Fruit fly (Drosophila melanogaster) whole organism, embryonic: ENCODE measurements around the gene cindr.

Experiments
- Atf6 ChIP-seq: fragments of 200-800 bp; sonication (Bioruptor generic); IDR thresholded peaks from 2 replicates; pipeline ENCODE4 v1.3.6; 2022; ENCODE audit warnings: missing biosample characterization, missing genetic modification characterization
- Awh ChIP-seq: fragments of 200-800 bp; sonication (Bioruptor generic); IDR thresholded peaks from 2 replicates; pipeline ENCODE4, ENCODE4 v1.3.6; 2022; ENCODE audit warnings: missing biosample characterization, missing genetic modification characterization
- Bgb ChIP-seq: fragments of 200-800 bp; sonication (Bioruptor generic); IDR thresholded peaks from 2 replicates; pipeline ENCODE4 v1.3.6; 2022; ENCODE audit warnings: missing biosample characterization, missing genetic modification characterization; ENCODE audit not compliant: partially characterized antibody
- C15 ChIP-seq: fragments of 200-800 bp; sonication (Bioruptor generic); IDR thresholded peaks from 3 replicates; pipeline ENCODE4 v1.3.6; 2022; ENCODE audit warnings: missing biosample characterization, missing genetic modification characterization
- CG10462 ChIP-seq: fragments of 200-800 bp; sonication (Bioruptor generic); optimal IDR thresholded peaks from 2 replicates; lab custom pipeline; 2016; ENCODE audit warnings: missing biosample characterization, missing genetic modification characterization
- CG10543 ChIP-seq: fragments of 200-800 bp; sonication (Bioruptor generic); optimal IDR thresholded peaks from 3 replicates; lab custom pipeline; 2017; ENCODE audit warnings: missing biosample characterization, mild to moderate bottlenecking, missing genetic modification characterization, moderate library complexity
- CG11085 ChIP-seq: fragments of 200-800 bp; sonication (Bioruptor generic); IDR thresholded peaks from 2 replicates; pipeline ENCODE4 v1.3.6; 2022; ENCODE audit warnings: missing biosample characterization, missing genetic modification characterization
- CG12071 ChIP-seq: fragments of 200-800 bp; sonication (Bioruptor generic); optimal IDR thresholded peaks from 3 replicates; lab custom pipeline; 2018; ENCODE audit warnings: missing biosample characterization, mild to moderate bottlenecking, missing genetic modification characterization
- CG1233 ChIP-seq: fragments of 200-800 bp; sonication (Bioruptor generic); optimal IDR thresholded peaks from 4 replicates; lab custom pipeline; 2018; ENCODE audit warnings: missing biosample characterization, mild to moderate bottlenecking, missing genetic modification characterization
- CG13624 ChIP-seq: fragments of 200-800 bp; sonication (Bioruptor generic); optimal IDR thresholded peaks from 2 replicates; lab custom pipeline; 2016; ENCODE audit warnings: missing biosample characterization, missing genetic modification characterization
- CG14710 ChIP-seq: fragments of 200-800 bp; sonication (Bioruptor generic); optimal IDR thresholded peaks from 3 replicates; lab custom pipeline; 2019; ENCODE audit warnings: missing biosample characterization, mild to moderate bottlenecking, missing genetic modification characterization, moderate library complexity
- CG15479 ChIP-seq: fragments of 200-800 bp; sonication (Bioruptor generic); optimal IDR thresholded peaks from 3 replicates; lab custom pipeline; 2019; ENCODE audit warnings: missing biosample characterization, mild to moderate bottlenecking, missing genetic modification characterization, moderate library complexity
- CG17829 ChIP-seq: fragments of 200-800 bp; optimal IDR thresholded peaks from 2 replicates; lab custom pipeline; 2019; ENCODE audit warnings: missing biosample characterization, mild to moderate bottlenecking, missing genetic modification characterization, moderate library complexity
- CG1832 ChIP-seq: fragments of 200-800 bp; sonication (Bioruptor generic); optimal IDR thresholded peaks from 2 replicates; lab custom pipeline; 2017; ENCODE audit warnings: missing biosample characterization, mild to moderate bottlenecking, missing genetic modification characterization, inconsistent platforms
- CG3163 ChIP-seq: fragments of 200-800 bp; sonication (Bioruptor generic); optimal IDR thresholded peaks from 3 replicates; lab custom pipeline; 2016; ENCODE audit warnings: missing biosample characterization, missing genetic modification characterization
- CG34376 ChIP-seq: fragments of 200-800 bp; sonication (Bioruptor generic); optimal IDR thresholded peaks from 2 replicates; lab custom pipeline; 2018; ENCODE audit warnings: missing biosample characterization, mild to moderate bottlenecking, missing genetic modification characterization
- CG3847 ChIP-seq: fragments of 200-800 bp; sonication (Bioruptor generic); IDR thresholded peaks from 2 replicates; pipeline ENCODE4 v1.3.6; 2022; ENCODE audit warnings: missing biosample characterization, missing genetic modification characterization
- CG3995 ChIP-seq: fragments of 200-800 bp; sonication (Bioruptor generic); optimal IDR thresholded peaks from 3 replicates; lab custom pipeline; 2016; ENCODE audit warnings: missing biosample characterization, missing genetic modification characterization
- CG8478 ChIP-seq: fragments of >200 bp; optimal IDR thresholded peaks from 2 replicates; lab custom pipeline; 2018
- CG8924 ChIP-seq: fragments of 200-800 bp; optimal IDR thresholded peaks from 3 replicates; lab custom pipeline; 2019; ENCODE audit warnings: missing biosample characterization, mild to moderate bottlenecking, missing genetic modification characterization, moderate library complexity
- CG9437 ChIP-seq: fragments of 200-800 bp; sonication (Bioruptor generic); optimal IDR thresholded peaks from 2 replicates; lab custom pipeline; 2018; ENCODE audit warnings: missing biosample characterization, mild to moderate bottlenecking, missing genetic modification characterization
- Dbx ChIP-seq: fragments of 200-800 bp; sonication (Bioruptor generic); IDR thresholded peaks from 3 replicates; pipeline ENCODE4 v1.3.6; 2022; ENCODE audit warnings: missing biosample characterization, missing genetic modification characterization
- Hmr ChIP-seq: fragments of 200-800 bp; sonication (Bioruptor generic); optimal IDR thresholded peaks from 3 replicates; lab custom pipeline; 2017; ENCODE audit warnings: mild to moderate bottlenecking, missing biosample characterization, missing genetic modification reagents, missing genetic modification characterization
- Mes4 ChIP-seq: fragments of 200-800 bp; sonication (Bioruptor generic); optimal IDR thresholded peaks from 2 replicates; lab custom pipeline; 2016; ENCODE audit warnings: missing biosample characterization, missing genetic modification characterization
- Nf-YB ChIP-seq: fragments of 200-800 bp; sonication (Bioruptor generic); optimal IDR thresholded peaks from 3 replicates; lab custom pipeline; 2019; ENCODE audit warnings: missing biosample characterization, mild to moderate bottlenecking, missing genetic modification characterization, moderate library complexity
- Opbp ChIP-seq: fragments of 200-800 bp; sonication (Bioruptor generic); IDR thresholded peaks from 3 replicates; pipeline ENCODE4 v1.3.6; 2022; ENCODE audit warnings: missing biosample characterization, missing genetic modification characterization; ENCODE audit not compliant: partially characterized antibody
- ash1 ChIP-seq: fragments of 200-800 bp; sonication (Bioruptor generic); optimal IDR thresholded peaks from 2 replicates; lab custom pipeline; 2018; ENCODE audit warnings: missing biosample characterization, mild to moderate bottlenecking, missing genetic modification characterization
- bsh ChIP-seq, 2 experiments: fragments of 200-800 bp; sonication (Bioruptor generic); optimal IDR thresholded peaks; 2 replicates each; lab custom pipeline; 2017 to 2018; ENCODE audit warnings: mild to moderate bottlenecking in 2 of 2, missing biosample characterization in 2 of 2, missing genetic modification characterization in 2 of 2, moderate library complexity in 1 of 2
- chif ChIP-seq, 2 experiments: fragments of 200-800 bp; sonication (Bioruptor generic); optimal IDR thresholded peaks; 3 replicates each; lab custom pipeline; 2016; ENCODE audit warnings: missing biosample characterization in 2 of 2, missing genetic modification characterization in 2 of 2
- chinmo ChIP-seq: fragments of 200-800 bp; sonication (Bioruptor generic); IDR thresholded peaks from 4 replicates; pipeline ENCODE4 v1.3.6; 2022; ENCODE audit warnings: missing biosample characterization, missing genetic modification characterization; ENCODE audit not compliant: partially characterized antibody
- chn ChIP-seq: fragments of 200-800 bp; sonication (Bioruptor generic); optimal IDR thresholded peaks from 2 replicates; lab custom pipeline; 2016; ENCODE audit warnings: missing biosample characterization, missing genetic modification characterization
- ci ChIP-seq: fragments of 200-800 bp; sonication (Bioruptor generic); IDR thresholded peaks from 3 replicates; pipeline ENCODE4 v1.3.6; 2022; ENCODE audit warnings: missing biosample characterization, missing genetic modification characterization
- emc ChIP-seq: fragments of 200-800 bp; sonication (Bioruptor generic); optimal IDR thresholded peaks from 2 replicates; lab custom pipeline; 2016; ENCODE audit warnings: missing biosample characterization, missing genetic modification characterization
- eve ChIP-seq, 2 experiments: fragments of >200 bp; optimal IDR thresholded peaks; 2 replicates each; lab custom pipeline; 2017; ENCODE audit warnings: missing biosample characterization in 2 of 2, missing genetic modification characterization in 2 of 2
- ewg ChIP-seq: fragments of 200-800 bp; sonication (Bioruptor generic); optimal IDR thresholded peaks from 3 replicates; lab custom pipeline; 2017; ENCODE audit warnings: mild to moderate bottlenecking, missing biosample characterization, missing genetic modification reagents, missing genetic modification characterization
- gce ChIP-seq: fragments of 200-800 bp; sonication (Bioruptor generic); IDR thresholded peaks from 3 replicates; pipeline ENCODE4 v1.3.6; 2022; ENCODE audit warnings: missing biosample characterization, missing genetic modification characterization
- gro ChIP-seq: fragments of 200-800 bp; sonication (Bioruptor generic); optimal IDR thresholded peaks from 2 replicates; lab custom pipeline; 2016; ENCODE audit warnings: missing biosample characterization, missing genetic modification characterization
- her ChIP-seq: fragments of 200-800 bp; sonication (Bioruptor generic); optimal IDR thresholded peaks from 2 replicates; lab custom pipeline; 2016; ENCODE audit warnings: missing biosample characterization, missing genetic modification characterization
- kni ChIP-seq: fragments of 200-800 bp; sonication (Bioruptor generic); optimal IDR thresholded peaks from 3 replicates; lab custom pipeline; 2017; ENCODE audit warnings: mild to moderate bottlenecking, missing biosample characterization, missing genetic modification reagents, missing genetic modification characterization
- knrl ChIP-seq: fragments of 200-800 bp; sonication (Bioruptor generic); IDR thresholded peaks from 3 replicates; pipeline ENCODE4 v1.3.6; 2022; ENCODE audit warnings: missing biosample characterization, missing genetic modification characterization; ENCODE audit not compliant: partially characterized antibody
- mirr ChIP-seq: fragments of 200-800 bp; sonication (Bioruptor generic); optimal IDR thresholded peaks from 3 replicates; lab custom pipeline; 2018; ENCODE audit warnings: missing biosample characterization, mild to moderate bottlenecking, missing genetic modification characterization
- nau ChIP-seq: fragments of 200-800 bp; sonication (Bioruptor generic); optimal IDR thresholded peaks from 3 replicates; lab custom pipeline; 2017; ENCODE audit warnings: missing biosample characterization, mild to moderate bottlenecking, missing genetic modification characterization, missing genetic modification reagents
- nerfin-1 ChIP-seq: fragments of 200-800 bp; sonication (Bioruptor generic); optimal IDR thresholded peaks from 3 replicates; lab custom pipeline; 2019; ENCODE audit warnings: missing biosample characterization, mild to moderate bottlenecking, missing genetic modification characterization, moderate library complexity
- psq ChIP-seq: fragments of 200-800 bp; sonication (Bioruptor generic); optimal IDR thresholded peaks from 2 replicates; lab custom pipeline; 2017; ENCODE audit warnings: missing biosample characterization, missing genetic modification characterization
- pzg ChIP-seq: fragments of 200-800 bp; sonication (Bioruptor generic); optimal IDR thresholded peaks from 3 replicates; lab custom pipeline; 2018; ENCODE audit warnings: missing biosample characterization, mild to moderate bottlenecking, missing genetic modification characterization, moderate library complexity
- scrt ChIP-seq: fragments of 200-800 bp; sonication (Bioruptor generic); optimal IDR thresholded peaks from 2 replicates; lab custom pipeline; 2018; ENCODE audit warnings: missing biosample characterization, mild to moderate bottlenecking, missing genetic modification characterization, moderate library complexity
- sna ChIP-seq: fragments of 200-800 bp; sonication (Bioruptor generic); IDR thresholded peaks from 2 replicates; pipeline ENCODE4 v1.3.6; 2022; ENCODE audit warnings: missing biosample characterization, missing genetic modification characterization; ENCODE audit not compliant: partially characterized antibody
- zen2 ChIP-seq: fragments of 200-800 bp; sonication (Bioruptor generic); IDR thresholded peaks from 3 replicates; pipeline ENCODE4 v1.3.6; 2022; ENCODE audit warnings: missing biosample characterization, missing genetic modification characterization; ENCODE audit not compliant: partially characterized antibody

cindr gene

DNA sequence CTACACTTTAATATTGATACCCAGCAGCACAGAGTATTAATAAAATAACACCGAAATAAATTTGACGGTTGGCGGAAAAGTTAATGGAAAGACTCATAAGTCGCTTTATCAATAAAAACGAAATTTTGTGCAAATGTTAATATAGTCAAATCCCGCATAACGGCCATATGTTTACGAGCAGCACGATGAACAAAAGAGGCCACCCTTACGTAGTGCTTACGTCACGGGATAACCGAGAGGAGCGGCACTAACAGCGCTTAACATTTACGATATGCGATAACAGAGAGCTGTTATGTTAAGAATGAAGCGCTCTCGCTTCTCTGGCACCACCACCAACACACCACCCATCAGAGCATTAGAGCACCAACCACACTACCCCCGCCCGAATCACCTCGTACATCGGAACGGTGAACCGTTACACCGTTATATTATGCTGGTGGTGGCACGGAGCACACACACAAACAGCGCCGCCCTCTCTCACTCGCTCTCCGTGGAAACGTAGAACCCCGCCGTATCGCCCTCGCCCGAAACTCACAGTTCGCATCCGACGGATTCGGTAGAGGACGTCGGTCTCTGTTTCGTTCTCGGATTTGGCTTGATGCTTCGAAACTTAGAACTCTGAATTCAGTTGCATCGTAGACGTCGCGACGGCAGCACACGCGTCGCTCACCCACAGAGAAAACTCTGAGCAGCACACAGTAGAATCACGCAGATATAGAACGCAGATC, 42.9 kb upstream of the cindr start, which contains the start of gene zfh1 (continued):
- TF ChIP-seq CG1832 (GFP tag; lab: Kevin White, UChicago) = peak; percentile 30
- TF ChIP-seq CG10462 (GFP tag; lab: Kevin White, UChicago) = peak; percentile 60
- peak; percentile 7 for TF ChIP-seq scrt (GFP tag; lab: Kevin White, UChicago)
- TF ChIP-seq mirr (GFP tag; lab: Kevin White, UChicago) = peak; percentile 21
- peak; percentile 14 for TF ChIP-seq nau (GFP tag; lab: Kevin White, UChicago)
- TF ChIP-seq Atf6 = 0 out of 2 replicates have a peak, but pooled peaks have one; percentile 26
- TF ChIP-seq CG8924 (tag; lab: Kevin White, UChicago) = no peak
- no peak for TF ChIP-seq CG1233
- TF ChIP-seq psq (GFP tag; lab: Kevin White, UChicago) = no peak
- no peak for TF ChIP-seq gce
- TF ChIP-seq Awh (GFP tag; lab: Robert Waterston, UW) = 0 out of 2 replicates have a peak, but pooled peaks have one; percentile 7
- no peak for TF ChIP-seq emc (GFP tag; lab: Kevin White, UChicago)
- TF ChIP-seq Mes4 (GFP tag; lab: Kevin White, UChicago) = peak; percentile 19
- TF ChIP-seq CG11085 (GFP tag; lab: Robert Waterston, UW) = no peak
- 0 out of 3 replicates have a peak, but pooled peaks have one; percentile 61 for TF ChIP-seq Opbp (GFP tag; lab: Robert Waterston, UW)
- no peak for TF ChIP-seq C15 (GFP tag; lab: Robert Waterston, UW)
- TF ChIP-seq her (GFP tag; lab: Kevin White, UChicago) = no peak
- peak; percentile 4 for TF ChIP-seq ewg (GFP tag; lab: Kevin White, UChicago)
- TF ChIP-seq nerfin-1 (tag; lab: Kevin White, UChicago) = peak; percentile 43
- TF ChIP-seq CG9437 (GFP tag; lab: Kevin White, UChicago) = peak; percentile 96
- TF ChIP-seq chif (GFP tag; optimal IDR thresholded peaks at IDR 0.05; lab: Kevin White, UChicago) = peak in 1 of 2 experiments; percentile 15
- no peak for TF ChIP-seq CG12071 (GFP tag; lab: Kevin White, UChicago)
- no peak for TF ChIP-seq CG14710 (tag; lab: Kevin White, UChicago)
- TF ChIP-seq CG13624 = peak; percentile 1
- TF ChIP-seq Nf-YB (GFP tag; lab: Kevin White, UChicago) = peak; percentile 87
- TF ChIP-seq knrl (GFP tag; lab: Robert Waterston, UW) = peak; percentile 42; the same call in 1 of the 3 replicates
- TF ChIP-seq CG34376 (GFP tag; lab: Kevin White, UChicago) = peak; percentile 15
- TF ChIP-seq Dbx (GFP tag; lab: Robert Waterston, UW) = 0 out of 3 replicates have a peak, but pooled peaks have one; percentile 45
- TF ChIP-seq zen2 (GFP tag; lab: Robert Waterston, UW) = peak; percentile 62; the same call in 2 of the 3 replicates
- TF ChIP-seq Bgb = peak; percentile 48; the same call in 1 of the 2 replicates
- TF ChIP-seq chinmo (GFP tag; lab: Robert Waterston, UW) = peak; percentile 65; the same call in 1 of the 4 replicates
- TF ChIP-seq kni (GFP tag; lab: Kevin White, UChicago) = peak; percentile 6
- peak; percentile 16 for TF ChIP-seq Hmr (GFP tag; lab: Kevin White, UChicago)
- TF ChIP-seq CG17829 = peak; percentile 10
- no peak for TF ChIP-seq CG3847 (GFP tag; lab: Robert Waterston, UW)
- no peak for TF ChIP-seq bsh (GFP tag; optimal IDR thresholded peaks at IDR 0.05; lab: Kevin White, UChicago)
- peak; percentile 2 for TF ChIP-seq CG10543
- 0 out of 2 replicates have a peak, but pooled peaks have one; percentile 25 for TF ChIP-seq sna (GFP tag; lab: Robert Waterston, UW)
- TF ChIP-seq ci (GFP tag; lab: Robert Waterston, UW) = peak; percentile 57; the same call in 2 of the 3 replicates
- no peak for TF ChIP-seq eve (GFP tag; optimal IDR thresholded peaks at IDR 0.05; lab: Kevin White, UChicago)
- peak; percentile 38 for TF ChIP-seq ash1 (GFP tag; lab: Kevin White, UChicago)
- no peak for TF ChIP-seq pzg
- TF ChIP-seq CG3163 (GFP tag; lab: Kevin White, UChicago) = peak; percentile 4
- peak; percentile 17 for TF ChIP-seq gro (GFP tag; lab: Kevin White, UChicago)
- TF ChIP-seq CG8478 (lab: Kevin White, UChicago) = peak; percentile 8
- TF ChIP-seq chn = peak; percentile 56
- peak; percentile 35 for TF ChIP-seq CG3995 (GFP tag; lab: Kevin White, UChicago)
- TF ChIP-seq CG15479 = peak; percentile 28
